Worm (Caenorhabditis elegans): Measurements from ENCODE around the gene Y39E4B.13.

Gene Y39E4B.13

ce11 chrIII:13070548-13071050 lies 20.3 kb upstream of the Y39E4B.13 start, which contains the start of gene Y39E4B.6:
Gene Y39E4B.6 (plus strand): TSS chrIII:13070756.
- TF ChIP-seq nhr-19 (GFP tag; conservative IDR thresholded peaks at IDR 0.05) = peak; percentile 94
- peak; percentile 92 for TF ChIP-seq vab-15 (tag; optimal IDR thresholded peaks at IDR 0.05)
- TF ChIP-seq ceh-82 (tag; optimal IDR thresholded peaks at IDR 0.05) = peak; percentile 96 to 99 (median 98)
- peak; percentile 100 for TF ChIP-seq lin-14 (GFP tag; optimal IDR thresholded peaks at IDR 0.05)
- TF ChIP-seq sptf-1 (tag; optimal IDR thresholded peaks at IDR 0.05) = no peak
- no peak for TF ChIP-seq hlh-4 (tag; optimal IDR thresholded peaks at IDR 0.05)
- TF ChIP-seq ceh-63 (GFP tag; optimal IDR thresholded peaks at IDR 0.05) = peak; percentile 63
- peak; percentile 98 for TF ChIP-seq egl-13 (tag; optimal IDR thresholded peaks at IDR 0.05)
- peak; percentile 96 for TF ChIP-seq lin-13 (GFP tag; optimal IDR thresholded peaks at IDR 0.05)
- TF ChIP-seq zag-1 (tag; optimal IDR thresholded peaks at IDR 0.05) = peak; percentile 76
- peak; percentile 84 for TF ChIP-seq ztf-4 (tag; optimal IDR thresholded peaks at IDR 0.05)
- peak; percentile 94 for TF ChIP-seq irx-1 (tag; optimal IDR thresholded peaks at IDR 0.05)
- TF ChIP-seq fkh-4 (tag; optimal IDR thresholded peaks at IDR 0.05; ENCODE audit: borderline replicate concordance) = peak; percentile 68
- TF ChIP-seq C04F5.9 (tag; optimal IDR thresholded peaks at IDR 0.05) = peak; percentile 88
- peak; percentile 98 for TF ChIP-seq fkh-10 (GFP tag; optimal IDR thresholded peaks at IDR 0.05)
- TF ChIP-seq tlp-1 (tag; optimal IDR thresholded peaks at IDR 0.05) = no peak
- peak; percentile 34 for TF ChIP-seq unc-130 (tag; optimal IDR thresholded peaks at IDR 0.05)
- TF ChIP-seq Y116A8C.19 (tag; optimal IDR thresholded peaks at IDR 0.05; ENCODE audit: borderline replicate concordance) = no peak
- TF ChIP-seq swsn-7 (tag; optimal IDR thresholded peaks at IDR 0.05) = peak; percentile 99
- peak; percentile 92 for TF ChIP-seq sup-37 (GFP tag; optimal IDR thresholded peaks at IDR 0.05)
- no peak for TF ChIP-seq unc-30 (tag; optimal IDR thresholded peaks at IDR 0.05)
- peak; percentile 80 for TF ChIP-seq lin-15B (tag; optimal IDR thresholded peaks at IDR 0.05)
- TF ChIP-seq zip-4 (GFP tag; optimal IDR thresholded peaks at IDR 0.05) = peak; percentile 92
- TF ChIP-seq ceh-88 (GFP tag; IDR thresholded peaks at IDR 0.05) = peak; percentile 98
- TF ChIP-seq efl-3 (GFP tag; optimal IDR thresholded peaks at IDR 0.05) = peak; percentile 28
- peak; percentile 77 to 81 (median 79) for TF ChIP-seq dpl-1 (GFP tag; optimal IDR thresholded peaks at IDR 0.05)
- peak; percentile 83 for TF ChIP-seq unc-98 (GFP tag; IDR thresholded peaks at IDR 0.05)
- TF ChIP-seq mep-1 (tag; optimal IDR thresholded peaks at IDR 0.05) = peak; percentile 88
- peak; percentile 72 for TF ChIP-seq aha-1 (tag; optimal IDR thresholded peaks at IDR 0.05)
- TF ChIP-seq skn-1 (tag; optimal IDR thresholded peaks at IDR 0.05) = peak; percentile 80
- peak in 1 of 2 experiments; percentile 88 for TF ChIP-seq mdl-1 (tag; optimal IDR thresholded peaks at IDR 0.05)
- no peak for TF ChIP-seq hlh-17 (GFP tag; optimal IDR thresholded peaks at IDR 0.05; ENCODE audit: borderline replicate concordance)
- peak; percentile 87 for TF ChIP-seq lir-3 (tag; optimal IDR thresholded peaks at IDR 0.05; ENCODE audit: poor library complexity)
- TF ChIP-seq sox-4 (tag; optimal IDR thresholded peaks at IDR 0.05) = peak; percentile 88
- peak; percentile 100 for TF ChIP-seq fkh-8 (tag; optimal IDR thresholded peaks at IDR 0.05)
- TF ChIP-seq F16B12.6 (tag; optimal IDR thresholded peaks at IDR 0.05) = peak; percentile 64
- TF ChIP-seq dsc-1 (tag; optimal IDR thresholded peaks at IDR 0.05) = peak; percentile 95
- TF ChIP-seq lin-39 (tag; optimal IDR thresholded peaks at IDR 0.05) = peak; percentile 82
- TF ChIP-seq pax-3 (tag; optimal IDR thresholded peaks at IDR 0.05) = peak; percentile 98
- TF ChIP-seq ama-1 (optimal IDR thresholded peaks at IDR 0.05) = peak; percentile 96
- no peak for TF ChIP-seq nhr-12 (tag; optimal IDR thresholded peaks at IDR 0.05)
- TF ChIP-seq efl-1 (optimal IDR thresholded peaks at IDR 0.05) = peak; percentile 84 to 87
- TF ChIP-seq efl-1 (GFP tag; optimal IDR thresholded peaks at IDR 0.05 in 1 of 2) = peak; percentile 69 to 97
- peak; percentile 94 for TF ChIP-seq grh-1 (GFP tag; IDR thresholded peaks at IDR 0.05)
- TF ChIP-seq unc-62 (GFP tag; optimal IDR thresholded peaks at IDR 0.05) = no peak
- TF ChIP-seq ces-1 (GFP tag; optimal IDR thresholded peaks at IDR 0.05) = peak; percentile 28
- TF ChIP-seq elt-2 (tag; optimal IDR thresholded peaks at IDR 0.05) = peak; percentile 65
- no peak for TF ChIP-seq nhr-84 (tag; optimal IDR thresholded peaks at IDR 0.05)
- peak; percentile 96 for TF ChIP-seq nhr-90 (tag; optimal IDR thresholded peaks at IDR 0.05; ENCODE audit: poor library complexity)
- TF ChIP-seq aly-2 (tag; optimal IDR thresholded peaks at IDR 0.05) = peak; percentile 86
- TF ChIP-seq pqm-1 (tag; optimal IDR thresholded peaks at IDR 0.05) = peak; percentile 54
- peak; percentile 100 for TF ChIP-seq nhr-71 (tag; optimal IDR thresholded peaks at IDR 0.05)
- peak; percentile 72 for TF ChIP-seq blmp-1 (tag; optimal IDR thresholded peaks at IDR 0.05)

Measured in whole organism, L1 larva.